Fruit fly (Drosophila melanogaster) whole organism, wandering third instar larva: ENCODE results near the gene CG8519.

Experiments
- Abd-B ChIP-seq: fragments of >200 bp; optimal IDR thresholded peaks from 2 replicates; lab custom pipeline; 2017; ENCODE audit warnings: missing biosample characterization, missing genetic modification characterization
- CG32264 ChIP-seq: fragments of 200-800 bp; sonication (Bioruptor generic); optimal IDR thresholded peaks from 2 replicates; lab custom pipeline; 2016; ENCODE audit warnings: missing biosample characterization, missing genetic modification characterization
- CG9705 ChIP-seq: fragments of 200-800 bp; sonication (Bioruptor generic); optimal IDR thresholded peaks from 2 replicates; lab custom pipeline; 2018; ENCODE audit warnings: missing biosample characterization, mild to moderate bottlenecking, missing genetic modification characterization
- CrebA ChIP-seq: fragments of 200-800 bp; sonication (Bioruptor generic); optimal IDR thresholded peaks from 2 replicates; lab custom pipeline; 2016; ENCODE audit warnings: missing biosample characterization, mild to moderate bottlenecking, missing genetic modification characterization, borderline replicate concordance
- Dif ChIP-seq: fragments of 200-275, 200-300 bp; sonication (Bioruptor generic); optimal IDR thresholded peaks from 2 replicates; lab custom pipeline; 2018; ENCODE audit warnings: missing biosample characterization, missing genetic modification characterization; ENCODE audit not compliant: partially characterized antibody
- GATAd ChIP-seq: sonication (Bioruptor generic); optimal IDR thresholded peaks from 2 replicates; lab custom pipeline; 2016; ENCODE audit warnings: missing biosample characterization, missing genetic modification characterization
- HLH106 ChIP-seq: fragments of 200-800 bp; optimal IDR thresholded peaks from 3 replicates; lab custom pipeline; 2019; ENCODE audit warnings: missing biosample characterization, mild to moderate bottlenecking, missing genetic modification characterization, moderate library complexity
- Hnf4 ChIP-seq: fragments of 200-800 bp; sonication (Bioruptor generic); optimal IDR thresholded peaks from 2 replicates; lab custom pipeline; 2016; ENCODE audit warnings: missing biosample characterization, mild to moderate bottlenecking, missing genetic modification characterization
- Hr78 ChIP-seq: fragments of >200 bp; optimal IDR thresholded peaks from 2 replicates; lab custom pipeline; 2017; ENCODE audit warnings: missing biosample characterization, missing genetic modification characterization
- Jra ChIP-seq: sonication (Bioruptor generic); optimal IDR thresholded peaks from 2 replicates; lab custom pipeline; 2016; ENCODE audit warnings: missing biosample characterization, missing genetic modification characterization
- Mio ChIP-seq: sonication (Bioruptor generic); optimal IDR thresholded peaks from 2 replicates; lab custom pipeline; 2016; ENCODE audit warnings: missing biosample characterization, missing genetic modification characterization
- Myc ChIP-seq: fragments of >200 bp; optimal IDR thresholded peaks from 2 replicates; lab custom pipeline; 2017
- N ChIP-seq: fragments of >200 bp; optimal IDR thresholded peaks from 2 replicates; lab custom pipeline; 2018; ENCODE audit warnings: missing biosample characterization, missing external identifiers, missing genetic modification characterization
- OdsH ChIP-seq: fragments of 200-800 bp; sonication (Bioruptor generic); optimal IDR thresholded peaks from 2 replicates; lab custom pipeline; 2016; ENCODE audit warnings: missing biosample characterization, mild to moderate bottlenecking, missing genetic modification characterization
- Rel ChIP-seq, 2 experiments: fragments of 200-800 bp; sonication (Bioruptor generic) in 1 of 2; optimal IDR thresholded peaks; 2 replicates in 1 of 2; 3 replicates in 1 of 2; lab custom pipeline; 2016 to 2019; ENCODE audit warnings: mild to moderate bottlenecking in 2 of 2, missing biosample characterization in 2 of 2, missing genetic modification characterization in 2 of 2, moderate library complexity in 1 of 2
- Sp1 ChIP-seq: fragments of 200-800 bp; sonication (Bioruptor generic); optimal IDR thresholded peaks from 3 replicates; lab custom pipeline; 2019; ENCODE audit warnings: missing biosample characterization, mild to moderate bottlenecking, missing genetic modification characterization, moderate library complexity
- Vsx2 ChIP-seq: fragments of 200-300, 225-300 bp; sonication (Bioruptor generic); optimal IDR thresholded peaks from 2 replicates; lab custom pipeline; 2018; ENCODE audit warnings: missing biosample characterization, missing genetic modification characterization; ENCODE audit not compliant: partially characterized antibody
- brk ChIP-seq: fragments of 200-800 bp; sonication (Bioruptor generic); optimal IDR thresholded peaks from 2 replicates; lab custom pipeline; 2016; ENCODE audit warnings: missing biosample characterization, mild to moderate bottlenecking, missing genetic modification characterization
- dl ChIP-seq, 2 experiments: fragments of 175-275, 200-275 bp in 1 of 2; fragments of 200-275 bp in 1 of 2; sonication (Bioruptor generic); optimal IDR thresholded peaks; lab custom pipeline; 2018; ENCODE audit warnings: mild to moderate bottlenecking in 2 of 2, missing biosample characterization in 2 of 2, missing genetic modification characterization in 2 of 2, moderate library complexity in 2 of 2; ENCODE audit not compliant: partially characterized antibody in 2 of 2, insufficient read depth in 1 of 2
- dsf ChIP-seq: sonication (Bioruptor generic); optimal IDR thresholded peaks from 2 replicates; lab custom pipeline; 2016; ENCODE audit warnings: missing biosample characterization, missing genetic modification characterization, borderline replicate concordance
- ey ChIP-seq: fragments of 200-800 bp; sonication (Bioruptor generic); optimal IDR thresholded peaks from 2 replicates; lab custom pipeline; 2016; ENCODE audit warnings: missing biosample characterization, missing genetic modification characterization
- fru ChIP-seq: fragments of 200-800 bp; sonication (Bioruptor generic); optimal IDR thresholded peaks from 3 replicates; lab custom pipeline; 2016; ENCODE audit warnings: missing biosample characterization, mild to moderate bottlenecking, missing genetic modification characterization
- h ChIP-seq: fragments of 200-800 bp; sonication (Bioruptor generic); optimal IDR thresholded peaks from 3 replicates; lab custom pipeline; 2016; ENCODE audit warnings: missing biosample characterization, mild to moderate bottlenecking, missing genetic modification characterization
- jim ChIP-seq: fragments of 175-275, 200-325 bp; sonication (Bioruptor generic); optimal IDR thresholded peaks from 2 replicates; lab custom pipeline; 2016; ENCODE audit warnings: missing biosample characterization, mild to moderate bottlenecking, missing genetic modification characterization
- lola ChIP-seq: fragments of >200 bp; optimal IDR thresholded peaks from 2 replicates; lab custom pipeline; 2017; ENCODE audit warnings: missing biosample characterization, missing genetic modification characterization
- pan ChIP-seq: fragments of >200 bp; optimal IDR thresholded peaks from 2 replicates; lab custom pipeline; 2017
- sv ChIP-seq: fragments of 200-800 bp; sonication (Bioruptor generic); optimal IDR thresholded peaks from 3 replicates; lab custom pipeline; 2016; ENCODE audit warnings: missing biosample characterization, missing genetic modification characterization
- tai ChIP-seq: sonication (Bioruptor generic); optimal IDR thresholded peaks from 2 replicates; lab custom pipeline; 2016; ENCODE audit warnings: missing biosample characterization, missing genetic modification characterization
- usp ChIP-seq: fragments of >200 bp; optimal IDR thresholded peaks from 2 replicates; lab custom pipeline; 2017; ENCODE audit warnings: missing biosample characterization, missing genetic modification characterization
- woc ChIP-seq: sonication (Bioruptor generic); optimal IDR thresholded peaks from 2 replicates; lab custom pipeline; 2016; ENCODE audit warnings: missing biosample characterization, mild to moderate bottlenecking, missing genetic modification characterization

CG8519 gene

dm6 chr3L:6704468-6705056 is at the start of gene CG8519:
TSS of gene CG8519 (plus strand) at chr3L:6704860.
- no peak for TF ChIP-seq CrebA (GFP tag; lab: Kevin White, UChicago)
- TF ChIP-seq usp (GFP tag; lab: Kevin White, UChicago): no peak
- no peak for TF ChIP-seq Hnf4 (GFP tag; lab: Kevin White, UChicago)
- TF ChIP-seq CG9705 (GFP tag; lab: Kevin White, UChicago): no peak
- no peak for TF ChIP-seq N (GFP tag; lab: Kevin White, UChicago)
- no peak for TF ChIP-seq OdsH (GFP tag; lab: Kevin White, UChicago)
- TF ChIP-seq Myc (lab: Kevin White, UChicago): no peak
- TF ChIP-seq Sp1 (GFP tag; lab: Kevin White, UChicago): no peak
- TF ChIP-seq Mio (GFP tag; lab: Kevin White, UChicago): no peak
- no peak for TF ChIP-seq Abd-B (GFP tag; lab: Kevin White, UChicago)
- no peak for TF ChIP-seq pan (lab: Kevin White, UChicago)

- TF ChIP-seq GATAd: no peak
- no peak for TF ChIP-seq CG9705 (GFP tag; lab: Kevin White, UChicago)
- no peak for TF ChIP-seq lola (GFP tag; lab: Kevin White, UChicago)
- no peak for TF ChIP-seq pan (lab: Kevin White, UChicago)
- TF ChIP-seq, all 38 proteins: peak for 0
These were observed 39.1 kb upstream of the CG8519 start, which contains the start of gene eIF4E4 for dm6 chr3L:6665541-6665940. TSS of gene eIF4E4 (minus strand) at chr3L:6665641.

dm6 chr3L:6667716-6668115 is 36.9 kb upstream of the CG8519 start, which contains the start of gene Grl65a:
TSS of gene Grl65a (minus strand) at chr3L:6667816.
- TF ChIP-seq CG32264 (GFP tag; lab: Kevin White, UChicago) (no peak), Vsx2 (GFP tag; lab: Kevin White, UChicago) (no peak), tai (GFP tag; lab: Kevin White, UChicago) (no peak), Dif (GFP tag; lab: Kevin White, UChicago) (no peak), HLH106 (tag; lab: Kevin White, UChicago) (no peak), Rel (GFP tag; optimal IDR thresholded peaks at IDR 0.05; lab: Kevin White, UChicago) (no peak), Rel (tag; optimal IDR thresholded peaks at IDR 0.05; lab: Kevin White, UChicago) (no peak), h (no peak), sv (GFP tag; lab: Kevin White, UChicago) (no peak), Hr78 (no peak), fru (GFP tag; lab: Kevin White, UChicago) (no peak), Mio (GFP tag; lab: Kevin White, UChicago) (no peak), OdsH (GFP tag; lab: Kevin White, UChicago) (no peak), CG9705 (GFP tag; lab: Kevin White, UChicago) (no peak), lola (GFP tag; lab: Kevin White, UChicago) (no peak), brk (GFP tag; lab: Kevin White, UChicago) (no peak)

dm6 chr3L:6688920-6689319 is 15.7 kb upstream of the CG8519 start:
- no peak for TF ChIP-seq Rel (GFP tag; optimal IDR thresholded peaks at IDR 0.05; lab: Kevin White, UChicago)
- no peak for TF ChIP-seq Rel (tag; optimal IDR thresholded peaks at IDR 0.05; lab: Kevin White, UChicago)
- TF ChIP-seq dl (GFP tag; optimal IDR thresholded peaks at IDR 0.05; lab: Kevin White, UChicago; ENCODE audit: insufficient read depth in 1 of 2, partially characterized antibody in 2 of 2): no peak
- TF ChIP-seq N (GFP tag; lab: Kevin White, UChicago): no peak
- TF ChIP-seq sv (GFP tag; lab: Kevin White, UChicago): no peak
- no peak for TF ChIP-seq lola (GFP tag; lab: Kevin White, UChicago)
- no peak for TF ChIP-seq Dif (GFP tag; lab: Kevin White, UChicago)
- TF ChIP-seq Sp1 (GFP tag; lab: Kevin White, UChicago): no peak
- TF ChIP-seq jim (GFP tag; lab: Kevin White, UChicago): no peak
- no peak for TF ChIP-seq Mio (GFP tag; lab: Kevin White, UChicago)
- TF ChIP-seq h: no peak
- no peak for TF ChIP-seq woc
- no peak for TF ChIP-seq CG9705 (GFP tag; lab: Kevin White, UChicago)
- no peak for TF ChIP-seq Hnf4 (GFP tag; lab: Kevin White, UChicago)
- TF ChIP-seq Jra (GFP tag; lab: Kevin White, UChicago): no peak
- no peak for TF ChIP-seq Abd-B (GFP tag; lab: Kevin White, UChicago)
- no peak for TF ChIP-seq CrebA (GFP tag; lab: Kevin White, UChicago)

dm6 chr3L:6693191-6693590 is 11.5 kb upstream of the CG8519 start:
- TF ChIP-seq ey (no peak), CrebA (GFP tag; lab: Kevin White, UChicago) (no peak), dsf (GFP tag; lab: Kevin White, UChicago) (no peak), Myc (lab: Kevin White, UChicago) (no peak), dl (GFP tag; optimal IDR thresholded peaks at IDR 0.05; lab: Kevin White, UChicago; ENCODE audit: insufficient read depth in 1 of 2, partially characterized antibody in 2 of 2) (no peak)
